Fruit fly (Drosophila melanogaster) whole organism, embryonic: ENCODE measurements around the gene Mis12.

Experiments used
- B-H2 ChIP-seq: fragments of 200-800 bp; sonication (Bioruptor generic); optimal IDR thresholded peaks from 2 replicates; lab custom pipeline; 2018; ENCODE audit warnings: missing biosample characterization, mild to moderate bottlenecking, missing genetic modification characterization
- BEAF-32 ChIP-seq: fragments of 200-800 bp; sonication (Bioruptor generic); optimal IDR thresholded peaks from 3 replicates; lab custom pipeline; 2017; ENCODE audit warnings: missing biosample characterization, missing genetic modification characterization, mild to moderate bottlenecking, moderate library complexity, missing genetic modification reagents
- CG10543 ChIP-seq: fragments of 200-800 bp; sonication (Bioruptor generic); optimal IDR thresholded peaks from 3 replicates; lab custom pipeline; 2017; ENCODE audit warnings: missing biosample characterization, mild to moderate bottlenecking, missing genetic modification characterization, moderate library complexity
- CG11695 ChIP-seq: fragments of 200-800 bp; sonication (Bioruptor generic); IDR thresholded peaks from 3 replicates; pipeline ENCODE4 v1.3.6; 2022; ENCODE audit warnings: missing biosample characterization, missing genetic modification characterization
- CG1233 ChIP-seq: fragments of 200-800 bp; sonication (Bioruptor generic); optimal IDR thresholded peaks from 4 replicates; lab custom pipeline; 2018; ENCODE audit warnings: missing biosample characterization, mild to moderate bottlenecking, missing genetic modification characterization
- CG12942 ChIP-seq: fragments of 200-800 bp; sonication (Bioruptor generic); optimal IDR thresholded peaks from 3 replicates; lab custom pipeline; 2016; ENCODE audit warnings: missing biosample characterization, missing genetic modification characterization
- CG14667 ChIP-seq: fragments of 200-800 bp; sonication (Bioruptor generic); IDR thresholded peaks from 2 replicates; pipeline ENCODE4 v1.3.6; 2022; ENCODE audit warnings: missing biosample characterization, missing genetic modification characterization
- CG15011 ChIP-seq: fragments of 200-800 bp; sonication (Bioruptor generic); optimal IDR thresholded peaks from 3 replicates; lab custom pipeline; 2018; ENCODE audit warnings: missing biosample characterization, mild to moderate bottlenecking, missing genetic modification characterization
- CG15269 ChIP-seq: fragments of 200-800 bp; sonication (Bioruptor generic); optimal IDR thresholded peaks from 2 replicates; lab custom pipeline; 2018; ENCODE audit warnings: missing biosample characterization, mild to moderate bottlenecking, missing genetic modification characterization, moderate library complexity
- CG17186 ChIP-seq: fragments of 200-800 bp; sonication (Bioruptor generic); optimal IDR thresholded peaks from 3 replicates; lab custom pipeline; 2017; ENCODE audit warnings: missing biosample characterization, missing genetic modification reagents, missing genetic modification characterization
- CG1832 ChIP-seq: fragments of 200-800 bp; sonication (Bioruptor generic); optimal IDR thresholded peaks from 2 replicates; lab custom pipeline; 2017; ENCODE audit warnings: missing biosample characterization, mild to moderate bottlenecking, missing genetic modification characterization, inconsistent platforms
- CG2116 ChIP-seq: fragments of 200-800 bp; sonication (Bioruptor generic); optimal IDR thresholded peaks from 3 replicates; lab custom pipeline; 2018; ENCODE audit warnings: missing biosample characterization, mild to moderate bottlenecking, missing genetic modification characterization
- CG30431 ChIP-seq: fragments of 200-800 bp; sonication (Bioruptor generic); optimal IDR thresholded peaks from 2 replicates; lab custom pipeline; 2017; ENCODE audit warnings: missing biosample characterization, missing genetic modification characterization
- CG3407 ChIP-seq: fragments of 200-800 bp; sonication (Bioruptor generic); optimal IDR thresholded peaks from 2 replicates; lab custom pipeline; 2018; ENCODE audit warnings: missing biosample characterization, mild to moderate bottlenecking, missing genetic modification characterization
- CG4404 ChIP-seq: fragments of 200-800 bp; sonication (Bioruptor generic); IDR thresholded peaks from 2 replicates; pipeline ENCODE4 v1.3.6; 2022; ENCODE audit warnings: missing biosample characterization, missing genetic modification characterization
- CG4424 ChIP-seq: fragments of 200-800 bp; sonication (Bioruptor generic); optimal IDR thresholded peaks from 3 replicates; lab custom pipeline; 2016; ENCODE audit warnings: missing biosample characterization, missing genetic modification characterization
- CG6272 ChIP-seq: fragments of 200-800 bp; sonication (Bioruptor generic); IDR thresholded peaks from 2 replicates; pipeline ENCODE4 v1.3.6; 2022; ENCODE audit warnings: missing biosample characterization, missing genetic modification characterization
- CG7372 ChIP-seq: fragments of 200-800 bp; sonication (Bioruptor generic); IDR thresholded peaks from 2 replicates; pipeline ENCODE4 v1.3.6; 2022; ENCODE audit warnings: missing biosample characterization, missing genetic modification characterization
- CG7556 ChIP-seq: fragments of 200-800 bp; sonication (Bioruptor generic); optimal IDR thresholded peaks from 2 replicates; lab custom pipeline; 2017; ENCODE audit warnings: missing biosample characterization, mild to moderate bottlenecking, missing genetic modification characterization
- CG8281 ChIP-seq: fragments of 200-800 bp; sonication (Bioruptor generic); optimal IDR thresholded peaks from 2 replicates; lab custom pipeline; 2018; ENCODE audit warnings: missing biosample characterization, mild to moderate bottlenecking, missing genetic modification characterization, moderate library complexity
- CG8388 ChIP-seq: fragments of 200-800 bp; sonication (Bioruptor generic); optimal IDR thresholded peaks from 2 replicates; lab custom pipeline; 2019; ENCODE audit warnings: missing biosample characterization, mild to moderate bottlenecking, missing genetic modification characterization, moderate library complexity
- E2f2 ChIP-seq: fragments of 200-800 bp; sonication (Bioruptor generic); IDR thresholded peaks from 2 replicates; pipeline ENCODE4 v1.3.6; 2022; ENCODE audit warnings: missing biosample characterization, missing genetic modification characterization
- Ets97D ChIP-seq: fragments of 200-800 bp; sonication (Bioruptor generic); optimal IDR thresholded peaks from 3 replicates; lab custom pipeline; 2016; ENCODE audit warnings: missing biosample characterization, missing genetic modification characterization
- HHEX ChIP-seq: fragments of 200-800 bp; sonication (Bioruptor generic); optimal IDR thresholded peaks from 3 replicates; lab custom pipeline; 2017; ENCODE audit warnings: missing biosample characterization, mild to moderate bottlenecking, missing genetic modification characterization, missing genetic modification reagents
- Hr3 ChIP-seq: fragments of 200-800 bp; sonication (Bioruptor generic); optimal IDR thresholded peaks from 3 replicates; lab custom pipeline; 2016; ENCODE audit warnings: missing biosample characterization, missing genetic modification characterization
- Mrtf ChIP-seq: fragments of 200-800 bp; sonication (Bioruptor generic); IDR thresholded peaks from 3 replicates; pipeline ENCODE4 v1.3.6; 2022; ENCODE audit warnings: missing biosample characterization, missing genetic modification characterization
- NC2α ChIP-seq: fragments of 200-800 bp; sonication (Bioruptor generic); optimal IDR thresholded peaks from 2 replicates; lab custom pipeline; 2016; ENCODE audit warnings: missing biosample characterization, missing genetic modification characterization
- PHDP ChIP-seq: fragments of 200-800 bp; sonication (Bioruptor generic); optimal IDR thresholded peaks from 3 replicates; lab custom pipeline; 2018; ENCODE audit warnings: missing biosample characterization, mild to moderate bottlenecking, missing genetic modification characterization, moderate library complexity
- Sin3A ChIP-seq: fragments of >200 bp; optimal IDR thresholded peaks from 2 replicates; lab custom pipeline; 2018
- Sox100B ChIP-seq: fragments of 200-800 bp; sonication (Bioruptor generic); optimal IDR thresholded peaks from 3 replicates; lab custom pipeline; 2018; ENCODE audit warnings: missing biosample characterization, mild to moderate bottlenecking, missing genetic modification characterization
- Sry-β ChIP-seq: fragments of 200-800 bp; sonication (Bioruptor generic); optimal IDR thresholded peaks from 2 replicates; lab custom pipeline; 2018; ENCODE audit warnings: missing biosample characterization, mild to moderate bottlenecking, missing genetic modification characterization, moderate library complexity
- Taf1 ChIP-seq: fragments of 200-800 bp; sonication (Bioruptor generic); IDR thresholded peaks from 2 replicates; pipeline ENCODE4 v1.3.6; 2022; ENCODE audit warnings: missing biosample characterization, missing genetic modification characterization
- ap ChIP-seq: fragments of 200-800 bp; sonication (Bioruptor generic); IDR thresholded peaks from 2 replicates; pipeline ENCODE4 v1.3.6; 2022; ENCODE audit warnings: missing biosample characterization, missing genetic modification characterization
- ash1 ChIP-seq: fragments of 200-800 bp; sonication (Bioruptor generic); optimal IDR thresholded peaks from 2 replicates; lab custom pipeline; 2018; ENCODE audit warnings: missing biosample characterization, mild to moderate bottlenecking, missing genetic modification characterization
- bbx ChIP-seq: fragments of 200-800 bp; sonication (Bioruptor generic); IDR thresholded peaks from 2 replicates; pipeline ENCODE4 v1.3.6; 2022; ENCODE audit warnings: missing biosample characterization, missing genetic modification characterization; ENCODE audit not compliant: partially characterized antibody
- bigmax ChIP-seq: fragments of 200-800 bp; sonication (Bioruptor generic); optimal IDR thresholded peaks from 2 replicates; lab custom pipeline; 2018; ENCODE audit warnings: missing biosample characterization, mild to moderate bottlenecking, missing genetic modification characterization
- ci ChIP-seq: fragments of 200-800 bp; sonication (Bioruptor generic); IDR thresholded peaks from 3 replicates; pipeline ENCODE4 v1.3.6; 2022; ENCODE audit warnings: missing biosample characterization, missing genetic modification characterization
- dati ChIP-seq: fragments of 200-800 bp; sonication (Bioruptor generic); IDR thresholded peaks from 2 replicates; pipeline ENCODE4 v1.3.6; 2022; ENCODE audit warnings: missing biosample characterization, missing genetic modification characterization
- ind ChIP-seq: fragments of 200-800 bp; sonication (Bioruptor generic); optimal IDR thresholded peaks from 3 replicates; lab custom pipeline; 2016; ENCODE audit warnings: missing biosample characterization, missing genetic modification characterization
- klu ChIP-seq: fragments of 200-800 bp; sonication (Bioruptor generic); IDR thresholded peaks from 2 replicates; pipeline ENCODE4 v1.3.6; 2022; ENCODE audit warnings: missing biosample characterization, missing genetic modification characterization
- lab ChIP-seq: fragments of 200-800 bp; sonication (Bioruptor generic); optimal IDR thresholded peaks from 3 replicates; lab custom pipeline; 2017; ENCODE audit warnings: missing biosample characterization, missing genetic modification characterization, mild to moderate bottlenecking, moderate library complexity, missing genetic modification reagents
- lola ChIP-seq, 3 experiments: fragments of >200 bp in 2 of 3; fragments of 200-800 bp in 1 of 3; sonication (Bioruptor generic) in 1 of 3; optimal IDR thresholded peaks; 2 replicates each; lab custom pipeline; 2017 to 2019; ENCODE audit warnings: missing biosample characterization in 3 of 3, missing genetic modification characterization in 3 of 3, mild to moderate bottlenecking in 1 of 3, moderate library complexity in 1 of 3
- luna ChIP-seq: fragments of 200-800 bp; sonication (Bioruptor generic); optimal IDR thresholded peaks from 2 replicates; lab custom pipeline; 2016; ENCODE audit warnings: missing biosample characterization, missing genetic modification characterization
- repo ChIP-seq: fragments of 200-800 bp; sonication (Bioruptor generic); optimal IDR thresholded peaks from 2 replicates; lab custom pipeline; 2016; ENCODE audit warnings: missing biosample characterization, missing genetic modification characterization
- ro ChIP-seq: fragments of 200-800 bp; sonication (Bioruptor generic); IDR thresholded peaks from 2 replicates; pipeline ENCODE4 v1.3.6; 2022; ENCODE audit warnings: missing biosample characterization, missing genetic modification characterization
- slou ChIP-seq: fragments of 200-800 bp; sonication (Bioruptor generic); optimal IDR thresholded peaks from 3 replicates; lab custom pipeline; 2016; ENCODE audit warnings: missing biosample characterization, missing genetic modification characterization
- tgo ChIP-seq: fragments of 200-800 bp; sonication (Bioruptor generic); IDR thresholded peaks from 3 replicates; pipeline ENCODE4 v1.3.6; 2022; ENCODE audit warnings: missing biosample characterization, missing genetic modification characterization
- tna ChIP-seq: fragments of 200-800 bp; sonication (Bioruptor generic); IDR thresholded peaks from 2 replicates; pipeline ENCODE4 v1.3.6; 2022; ENCODE audit warnings: missing biosample characterization, missing genetic modification characterization; ENCODE audit not compliant: partially characterized antibody
- trh ChIP-seq: fragments of 200-800 bp; sonication (Bioruptor generic); optimal IDR thresholded peaks from 2 replicates; lab custom pipeline; 2016; ENCODE audit warnings: missing biosample characterization, missing genetic modification characterization
- unpg ChIP-seq: fragments of 200-800 bp; sonication (Bioruptor generic); optimal IDR thresholded peaks from 3 replicates; lab custom pipeline; 2018; ENCODE audit warnings: missing biosample characterization, mild to moderate bottlenecking, missing genetic modification characterization, moderate library complexity

Gene Mis12

DNA sequence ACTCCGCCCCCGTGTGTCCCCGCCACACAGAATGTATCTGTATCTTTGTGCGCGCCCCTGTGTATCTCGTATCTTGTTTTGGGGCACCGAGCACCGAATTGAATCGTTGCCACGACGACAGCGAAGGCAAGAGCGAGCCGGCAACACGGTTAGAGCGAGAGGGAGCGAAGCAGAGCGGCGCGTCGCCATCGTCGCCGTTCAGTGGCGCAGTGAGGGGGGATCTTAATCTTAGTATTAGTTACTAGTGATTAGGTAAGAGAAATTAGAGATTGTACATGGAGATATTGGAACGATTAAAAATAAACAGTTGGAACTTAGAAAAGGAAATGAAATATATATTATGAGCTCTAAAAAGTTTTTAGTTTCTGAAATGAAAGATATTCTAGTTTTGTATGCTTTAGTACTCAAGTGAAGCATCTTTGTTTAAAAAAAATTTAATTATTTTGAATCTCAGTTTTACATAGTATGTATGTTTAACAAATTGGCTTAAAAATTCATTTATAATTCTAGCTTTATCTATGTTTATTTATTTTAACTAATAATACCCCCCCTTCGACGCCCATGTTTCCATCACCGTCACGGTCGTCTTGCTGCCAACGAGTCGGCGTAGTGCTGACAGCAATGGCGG lies 20.2 kb upstream of the Mis12 start (continued):
- TF ChIP-seq CG15269 (tag; lab: Kevin White, UChicago) (peak; percentile 90), CG4404 (peak; percentile 85), CG11695 (GFP tag; lab: Robert Waterston, UW) (peak; percentile 90), CG1832 (GFP tag; lab: Kevin White, UChicago) (peak; percentile 91), CG4424 (GFP tag; lab: Kevin White, UChicago) (peak; percentile 97), CG14667 (GFP tag; lab: Robert Waterston, UW) (peak; percentile 88), ash1 (no peak), tna (GFP tag; lab: Robert Waterston, UW) (no peak), CG17186 (GFP tag; lab: Kevin White, UChicago) (peak; percentile 33), NC2α (GFP tag; lab: Kevin White, UChicago) (no peak), CG7372 (GFP tag; lab: Robert Waterston, UW) (peak; percentile 80), Sin3A (lab: Kevin White, UChicago) (no peak), lola (GFP tag; optimal IDR thresholded peaks at IDR 0.05; lab: Kevin White, UChicago) (peak in 1 of 3 experiments; percentile 97), ci (GFP tag; lab: Robert Waterston, UW) (peak; percentile 54; the same call in 1 of the 3 replicates), PHDP (tag; lab: Kevin White, UChicago) (peak; percentile 86), Ets97D (no peak), CG30431 (GFP tag; lab: Kevin White, UChicago) (peak; percentile 69), Taf1 (GFP tag; lab: Robert Waterston, UW) (peak; percentile 65), trh (GFP tag; lab: Kevin White, UChicago) (peak; percentile 80), CG1233 (GFP tag; lab: Kevin White, UChicago) (peak; percentile 92), CG8388 (GFP tag; lab: Kevin White, UChicago) (peak; percentile 91), Hr3 (peak; percentile 92), ind (peak; percentile 89), B-H2 (GFP tag; lab: Kevin White, UChicago) (peak; percentile 53), slou (GFP tag; lab: Kevin White, UChicago) (peak; percentile 88), dati (GFP tag; lab: Robert Waterston, UW) (0 out of 2 replicates have a peak, but pooled peaks have one; percentile 29), klu (GFP tag; lab: Robert Waterston, UW) (peak; percentile 90), unpg (GFP tag; lab: Kevin White, UChicago) (peak; percentile 80), bbx (GFP tag; lab: Robert Waterston, UW) (peak; percentile 28; the same call in 1 of the 2 replicates), Sry-β (GFP tag; lab: Kevin White, UChicago) (peak; percentile 45), CG3407 (GFP tag; lab: Kevin White, UChicago) (peak; percentile 84), HHEX (GFP tag; lab: Kevin White, UChicago) (peak; percentile 92), Sox100B (peak; percentile 99), BEAF-32 (no peak), CG6272 (GFP tag; lab: Robert Waterston, UW) (peak; percentile 77), ap (GFP tag; lab: Robert Waterston, UW) (peak; percentile 42; the same call in 1 of the 2 replicates), tgo (peak; percentile 89), CG2116 (GFP tag; lab: Kevin White, UChicago) (peak; percentile 58), E2f2 (peak; percentile 63; the same call in 1 of the 2 replicates), bigmax (no peak), luna (GFP tag; lab: Kevin White, UChicago) (no peak), CG12942 (GFP tag; lab: Kevin White, UChicago) (peak; percentile 77), CG15011 (GFP tag; lab: Kevin White, UChicago) (peak; percentile 93), lab (GFP tag; lab: Kevin White, UChicago) (peak; percentile 91), Mrtf (GFP tag; lab: Robert Waterston, UW) (peak; percentile 78; the same call in 2 of the 3 replicates), repo (GFP tag; lab: Kevin White, UChicago) (peak; percentile 1), CG7556 (GFP tag; lab: Kevin White, UChicago) (peak; percentile 98), ro (GFP tag; lab: Robert Waterston, UW) (peak; percentile 76), CG10543 (GFP tag; lab: Kevin White, UChicago) (peak; percentile 92), CG8281 (peak; percentile 81)
